Fruit fly (Drosophila melanogaster) whole organism, adult: ENCODE data around the gene CG4382.

Experiments used
- CG11617 ChIP-seq: fragments of 200-800 bp; sonication (Bioruptor generic); optimal IDR thresholded peaks from 2 replicates; lab custom pipeline; 2017; ENCODE audit warnings: mild to moderate bottlenecking, missing biosample characterization, missing genetic modification reagents, missing genetic modification characterization
- CG12768 ChIP-seq: fragments of 200-800 bp; sonication (Bioruptor generic); optimal IDR thresholded peaks from 2 replicates; lab custom pipeline; 2017; ENCODE audit warnings: missing biosample characterization, missing genetic modification characterization, mild to moderate bottlenecking, moderate library complexity, missing genetic modification reagents
- CG14711 ChIP-seq: fragments of 200-800 bp; sonication (Bioruptor generic); optimal IDR thresholded peaks from 2 replicates; lab custom pipeline; 2018; ENCODE audit warnings: missing biosample characterization, mild to moderate bottlenecking, missing genetic modification characterization, moderate library complexity
- CG1620 ChIP-seq: fragments of 200-800 bp; sonication (Bioruptor generic); optimal IDR thresholded peaks from 2 replicates; lab custom pipeline; 2016; ENCODE audit warnings: missing biosample characterization, missing genetic modification characterization
- CG33017 ChIP-seq: fragments of 200-800 bp; sonication (Bioruptor generic); optimal IDR thresholded peaks from 2 replicates; lab custom pipeline; 2018; ENCODE audit warnings: missing biosample characterization, mild to moderate bottlenecking, missing genetic modification characterization, moderate library complexity
- CG5204 ChIP-seq: fragments of 200-800 bp; sonication (Bioruptor generic); optimal IDR thresholded peaks from 2 replicates; lab custom pipeline; 2016; ENCODE audit warnings: missing biosample characterization, missing genetic modification characterization
- CG7045 ChIP-seq: fragments of 200-800 bp; sonication (Bioruptor generic); optimal IDR thresholded peaks from 2 replicates; lab custom pipeline; 2017; ENCODE audit warnings: missing biosample characterization, mild to moderate bottlenecking, missing genetic modification characterization
- CG7101 ChIP-seq: fragments of 200-800 bp; sonication (Bioruptor generic); optimal IDR thresholded peaks from 2 replicates; lab custom pipeline; 2018; ENCODE audit warnings: missing biosample characterization, mild to moderate bottlenecking, missing genetic modification characterization, moderate library complexity
- Clk ChIP-seq: fragments of 200-800 bp; sonication (Bioruptor generic); optimal IDR thresholded peaks from 2 replicates; lab custom pipeline; 2017; ENCODE audit warnings: missing biosample characterization, missing genetic modification characterization
- Crg-1 ChIP-seq: fragments of 200-800 bp; sonication (Bioruptor generic); optimal IDR thresholded peaks from 2 replicates; lab custom pipeline; 2016; ENCODE audit warnings: missing biosample characterization, missing genetic modification characterization
- Hr96 ChIP-seq: fragments of 200-800 bp; sonication (Bioruptor generic); optimal IDR thresholded peaks from 2 replicates; lab custom pipeline; 2016; ENCODE audit warnings: missing biosample characterization, missing genetic modification characterization
- Mnt ChIP-seq: fragments of 200-800 bp; sonication (Bioruptor generic); optimal IDR thresholded peaks from 2 replicates; lab custom pipeline; 2016; ENCODE audit warnings: missing biosample characterization, mild to moderate bottlenecking, missing genetic modification characterization
- bab1 ChIP-seq: fragments of 200-800 bp; sonication (Bioruptor generic); optimal IDR thresholded peaks from 3 replicates; lab custom pipeline; 2019; ENCODE audit warnings: missing biosample characterization, mild to moderate bottlenecking, missing genetic modification characterization, moderate library complexity
- cic ChIP-seq: fragments of 200-800 bp; sonication (Bioruptor generic); optimal IDR thresholded peaks from 2 replicates; lab custom pipeline; 2017; ENCODE audit warnings: missing biosample characterization, mild to moderate bottlenecking, missing genetic modification characterization, moderate library complexity
- cnc ChIP-seq, 2 experiments: fragments of >200 bp; optimal IDR thresholded peaks; 2 replicates each; lab custom pipeline; 2017
- kay ChIP-seq: fragments of 200-800 bp; sonication (Bioruptor generic); peaks from one replicate; lab custom pipeline; 2016; ENCODE audit warnings: missing biosample characterization, missing genetic modification characterization, borderline replicate concordance
- ovo ChIP-seq: fragments of 200-800 bp; sonication (Bioruptor generic); optimal IDR thresholded peaks from 2 replicates; lab custom pipeline; 2016; ENCODE audit warnings: missing biosample characterization, missing genetic modification characterization
- pad ChIP-seq: fragments of 200-800 bp; sonication (Bioruptor generic); optimal IDR thresholded peaks from 3 replicates; lab custom pipeline; 2017; ENCODE audit warnings: missing biosample characterization, missing genetic modification characterization, mild to moderate bottlenecking, moderate library complexity, missing genetic modification reagents
- tj ChIP-seq: fragments of 200-800 bp; sonication (Bioruptor generic); optimal IDR thresholded peaks from 3 replicates; lab custom pipeline; 2017; ENCODE audit warnings: missing biosample characterization, mild to moderate bottlenecking, missing genetic modification characterization, moderate library complexity
- toe ChIP-seq: fragments of 200-800 bp; sonication (Bioruptor generic); optimal IDR thresholded peaks from 2 replicates; lab custom pipeline; 2016; ENCODE audit warnings: missing biosample characterization, missing genetic modification characterization

Gene CG4382

dm6 chr2L:9616654-9617053 is 16.0 kb upstream of the CG4382 start:
- TF ChIP-seq bab1 (GFP tag; lab: Kevin White, UChicago) (peak; percentile 40), CG14711 (tag; lab: Kevin White, UChicago) (no peak), tj (peak; percentile 59), CG7045 (GFP tag; lab: Kevin White, UChicago) (no peak), toe (GFP tag; lab: Kevin White, UChicago) (no peak), CG11617 (GFP tag; lab: Kevin White, UChicago) (peak; percentile 42), cnc (optimal IDR thresholded peaks at IDR 0.05; lab: Kevin White, UChicago) (no peak), CG1620 (GFP tag; lab: Kevin White, UChicago) (peak; percentile 70), Clk (GFP tag; lab: Kevin White, UChicago) (no peak), CG7101 (tag; lab: Kevin White, UChicago) (peak; percentile 12), CG33017 (tag; lab: Kevin White, UChicago) (peak; percentile 14), kay (GFP tag; lab: Kevin White, UChicago) (no peak), Mnt (peak; percentile 80), CG12768 (GFP tag; lab: Kevin White, UChicago) (no peak), Crg-1 (GFP tag; lab: Kevin White, UChicago) (peak; percentile 49), CG5204 (no peak), ovo (peak; percentile 49), cic (GFP tag; lab: Kevin White, UChicago) (peak; percentile 5), pad (GFP tag; lab: Kevin White, UChicago) (no peak), Hr96 (GFP tag; lab: Kevin White, UChicago) (no peak)

dm6 chr2L:9615983-9616519 is 15.4 kb upstream of the CG4382 start, which contains the start of gene GlcAT-S:
Gene GlcAT-S (plus strand): TSS chr2L:9616469.
- TF ChIP-seq cic (GFP tag; lab: Kevin White, UChicago) (peak; percentile 31), pad (GFP tag; lab: Kevin White, UChicago) (no peak)

dm6 chr2L:9615561-9615960 is 14.9 kb upstream of the CG4382 start:
- no peak for TF ChIP-seq Clk (GFP tag; lab: Kevin White, UChicago)
- no peak for TF ChIP-seq CG12768 (GFP tag; lab: Kevin White, UChicago)
- no peak for TF ChIP-seq cic (GFP tag; lab: Kevin White, UChicago)
- no peak for TF ChIP-seq Mnt
- no peak for TF ChIP-seq ovo
- no peak for TF ChIP-seq CG14711 (tag; lab: Kevin White, UChicago)
- TF ChIP-seq CG7045 (GFP tag; lab: Kevin White, UChicago): no peak
- no peak for TF ChIP-seq toe (GFP tag; lab: Kevin White, UChicago)
- no peak for TF ChIP-seq tj
- TF ChIP-seq CG11617 (GFP tag; lab: Kevin White, UChicago): no peak
- TF ChIP-seq cnc (optimal IDR thresholded peaks at IDR 0.05; lab: Kevin White, UChicago): no peak
- no peak for TF ChIP-seq CG7101 (tag; lab: Kevin White, UChicago)
- no peak for TF ChIP-seq bab1 (GFP tag; lab: Kevin White, UChicago)

dm6 chr2L:9614674-9615258 is 14.1 kb upstream of the CG4382 start:
- peak; percentile 40 for TF ChIP-seq cic (GFP tag; lab: Kevin White, UChicago)
- no peak for TF ChIP-seq Crg-1 (GFP tag; lab: Kevin White, UChicago)
- peak in 1 of 2 experiments; percentile 54 for TF ChIP-seq cnc (optimal IDR thresholded peaks at IDR 0.05; lab: Kevin White, UChicago)

dm6 chr2L:9613922-9614321 is 13.2 kb upstream of the CG4382 start:
- TF ChIP-seq kay (GFP tag; lab: Kevin White, UChicago) (peak; percentile 84), CG7101 (tag; lab: Kevin White, UChicago) (peak; percentile 11), CG5204 (no peak)

- TF ChIP-seq cic (GFP tag; lab: Kevin White, UChicago) (peak; percentile 61), CG5204 (no peak), Hr96 (GFP tag; lab: Kevin White, UChicago) (peak; percentile 65), CG14711 (tag; lab: Kevin White, UChicago) (no peak), toe (GFP tag; lab: Kevin White, UChicago) (peak; percentile 30), tj (peak; percentile 27), CG1620 (GFP tag; lab: Kevin White, UChicago) (peak; percentile 58), CG12768 (GFP tag; lab: Kevin White, UChicago) (peak; percentile 55), kay (GFP tag; lab: Kevin White, UChicago) (peak; percentile 18), Mnt (peak; percentile 77), Clk (GFP tag; lab: Kevin White, UChicago) (no peak), ovo (peak; percentile 48), CG11617 (GFP tag; lab: Kevin White, UChicago) (peak; percentile 13), CG33017 (tag; lab: Kevin White, UChicago) (peak; percentile 64), cnc (optimal IDR thresholded peaks at IDR 0.05; lab: Kevin White, UChicago) (no peak), bab1 (GFP tag; lab: Kevin White, UChicago) (peak; percentile 46), pad (GFP tag; lab: Kevin White, UChicago) (no peak), CG7101 (tag; lab: Kevin White, UChicago) (no peak), Crg-1 (GFP tag; lab: Kevin White, UChicago) (peak; percentile 20)
Observed at dm6 chr2L:9613006-9613690, 12.5 kb upstream of the CG4382 start, which contains the start of gene Trx2. Gene Trx2 (plus strand): TSS chr2L:9613166.
